Worm (Caenorhabditis elegans): Measurements from ENCODE around the gene rcd-1.

The rcd-1 gene

DNA sequence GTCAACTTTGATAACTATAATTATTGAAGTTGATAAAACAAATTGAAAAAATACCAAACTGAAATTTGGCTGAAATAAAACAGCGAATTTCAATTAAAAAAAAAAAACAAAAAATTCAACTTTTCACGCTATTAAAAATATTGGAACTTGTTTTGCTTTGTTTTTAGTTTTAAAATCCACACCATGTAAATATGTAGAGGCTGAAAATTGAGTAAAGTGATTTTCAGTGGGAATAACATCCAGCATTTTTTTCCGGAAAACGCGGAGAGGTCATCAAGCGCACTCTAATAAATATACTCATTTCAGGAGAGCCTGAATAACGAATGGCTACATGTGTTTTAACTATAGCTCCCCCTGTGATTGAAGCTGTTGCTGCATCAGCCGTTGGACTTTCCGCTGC, at the start of gene rcd-1:
TSS of gene rcd-1 (plus strand) at position 301 of the 400 bp plus-strand sequence.
- TF ChIP-seq lin-11 (tag; optimal IDR thresholded peaks at IDR 0.05) (no peak), sox-2 (GFP tag; IDR thresholded peaks at IDR 0.05) (no peak), ceh-30 (tag; optimal IDR thresholded peaks at IDR 0.05) (no peak), ceh-34 (tag; optimal IDR thresholded peaks at IDR 0.05) (no peak), tbx-2 (tag; optimal IDR thresholded peaks at IDR 0.05) (no peak), gmeb-2 (tag; optimal IDR thresholded peaks at IDR 0.05) (no peak), syd-9 (tag; optimal IDR thresholded peaks at IDR 0.05) (no peak), pqm-1 (tag; optimal IDR thresholded peaks at IDR 0.05) (no peak), che-1 (tag; optimal IDR thresholded peaks at IDR 0.05) (no peak), lim-6 (tag; optimal IDR thresholded peaks at IDR 0.05) (no peak), ets-4 (tag; optimal IDR thresholded peaks at IDR 0.05) (no peak), ceh-18 (tag; optimal IDR thresholded peaks at IDR 0.05) (no peak), hlh-13 (GFP tag; optimal IDR thresholded peaks at IDR 0.05) (no peak), elt-2 (tag; optimal IDR thresholded peaks at IDR 0.05) (no peak), dmd-4 (tag; optimal IDR thresholded peaks at IDR 0.05; ENCODE audit: borderline replicate concordance) (no peak), K02D7.2 (tag; optimal IDR thresholded peaks at IDR 0.05) (no peak), hlh-15 (tag; optimal IDR thresholded peaks at IDR 0.05) (no peak), ceh-9 (tag; optimal IDR thresholded peaks at IDR 0.05) (no peak), unc-42 (tag; optimal IDR thresholded peaks at IDR 0.05) (no peak), ceh-19 (GFP tag; optimal IDR thresholded peaks at IDR 0.05) (no peak)

DNA sequence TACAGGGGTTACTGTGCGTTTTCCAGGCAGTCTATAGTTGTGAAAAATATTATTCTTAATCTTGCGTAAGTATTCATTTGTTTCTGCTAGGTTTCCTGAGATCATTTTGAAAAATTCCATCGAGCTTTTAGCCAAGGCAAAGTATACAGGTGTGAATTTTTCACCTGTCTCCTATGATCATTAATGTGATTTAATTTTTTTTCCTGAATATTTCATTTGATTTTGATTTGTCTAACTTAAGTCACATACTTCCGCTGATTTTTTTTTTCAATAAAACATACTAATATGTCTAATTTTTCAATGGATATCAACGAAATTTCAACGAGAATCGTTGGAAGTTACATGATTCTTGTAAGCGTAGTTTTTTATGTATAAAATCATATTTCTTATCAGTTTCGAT, 48.4 kb upstream of the rcd-1 start, which contains the start of gene srx-108:
TSS of gene srx-108 (plus strand) at position 301 of the 400 bp plus-strand sequence.
- TF ChIP-seq fkh-10 (GFP tag; optimal IDR thresholded peaks at IDR 0.05) (no peak), rnt-1 (tag; optimal IDR thresholded peaks at IDR 0.05) (no peak)

DNA sequence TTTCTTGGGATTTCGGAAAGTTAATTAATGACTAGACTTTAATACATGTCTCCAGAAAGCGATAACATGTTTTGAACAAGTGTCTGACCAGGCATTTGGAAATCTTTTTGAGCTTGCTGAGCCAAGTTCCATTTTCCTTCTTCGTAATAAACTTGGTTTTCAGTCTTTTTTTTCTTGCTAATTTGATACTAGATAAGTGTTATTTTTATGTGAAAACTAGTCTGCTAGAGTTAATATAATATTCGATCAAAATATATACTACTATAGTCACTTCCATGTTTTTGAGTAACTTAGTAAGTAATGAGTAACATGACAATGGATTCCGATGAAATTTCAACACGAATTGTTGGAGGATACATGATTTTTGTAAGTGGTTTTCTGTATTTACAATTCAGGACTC, 44.4 kb upstream of the rcd-1 start, which contains the start of gene srx-110:
TSS of gene srx-110 (plus strand) at position 301 of the 400 bp plus-strand sequence.
- TF ChIP-seq ceh-14 (tag; optimal IDR thresholded peaks at IDR 0.05) (no peak), syd-9 (tag; optimal IDR thresholded peaks at IDR 0.05) (no peak), ceh-24 (tag; optimal IDR thresholded peaks at IDR 0.05) (no peak), dve-1 (tag; optimal IDR thresholded peaks at IDR 0.05) (no peak), tbx-2 (tag; optimal IDR thresholded peaks at IDR 0.05) (no peak), ets-4 (tag; optimal IDR thresholded peaks at IDR 0.05) (no peak), hlh-15 (tag; optimal IDR thresholded peaks at IDR 0.05) (no peak), sox-4 (tag; optimal IDR thresholded peaks at IDR 0.05) (no peak), ceh-30 (tag; optimal IDR thresholded peaks at IDR 0.05) (no peak)

DNA sequence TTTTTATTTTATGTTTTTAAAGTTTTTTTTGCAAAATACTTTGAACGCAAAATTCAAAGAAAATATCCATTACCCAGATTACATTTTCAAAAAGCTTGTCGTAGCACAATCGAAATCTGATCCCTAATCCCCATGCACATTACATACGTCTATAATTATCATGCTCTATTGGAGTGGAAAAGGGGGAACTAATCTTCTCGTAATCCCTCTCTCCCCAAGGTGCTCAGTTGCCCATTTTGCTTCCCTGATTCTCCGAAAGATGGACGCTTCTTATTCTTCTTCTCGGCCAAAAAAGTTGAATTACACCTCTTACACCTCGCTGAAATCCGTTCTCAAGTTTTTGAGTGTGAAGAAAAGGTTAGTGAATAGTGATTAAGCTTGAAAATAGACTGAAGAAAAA, 42.7 kb upstream of the rcd-1 start, which contains the start of gene fbxc-53:
TSS of gene fbxc-53 (plus strand) at position 245 of the 400 bp plus-strand sequence.
- no peak for TF ChIP-seq ceh-18 (tag; optimal IDR thresholded peaks at IDR 0.05)
- TF ChIP-seq pat-9 (tag; optimal IDR thresholded peaks at IDR 0.05) = no peak
- no peak for TF ChIP-seq npax-4 (tag; optimal IDR thresholded peaks at IDR 0.05)
- TF ChIP-seq ceh-19 (GFP tag; optimal IDR thresholded peaks at IDR 0.05) = no peak
- no peak for TF ChIP-seq che-1 (tag; optimal IDR thresholded peaks at IDR 0.05)

DNA sequence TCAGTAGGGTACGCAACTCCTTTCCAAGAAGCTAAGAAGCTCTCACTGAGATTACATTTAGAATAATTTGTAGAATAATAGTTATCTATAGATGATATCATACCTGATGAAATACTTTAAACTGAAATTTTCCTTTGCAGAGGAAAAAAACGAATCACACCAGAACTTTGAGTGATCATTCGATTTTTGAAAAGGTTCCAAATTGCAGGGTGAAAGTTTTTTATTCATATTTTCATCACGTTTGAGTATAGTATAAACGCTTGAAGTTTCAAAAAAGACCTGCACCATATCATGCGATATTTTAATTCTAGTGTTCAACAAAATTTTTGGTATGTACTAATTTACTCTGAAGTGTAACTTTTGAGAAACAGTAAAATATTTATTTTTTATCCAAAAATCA, 39.1 kb upstream of the rcd-1 start, which contains the start of gene srh-100:
TSS of gene srh-100 (minus strand) at position 101 of the 400 bp plus-strand sequence.
- TF ChIP-seq ztf-16 (tag; optimal IDR thresholded peaks at IDR 0.05) (no peak), nfya-1 (tag; optimal IDR thresholded peaks at IDR 0.05) (no peak), tbx-2 (tag; optimal IDR thresholded peaks at IDR 0.05) (no peak), ceh-34 (tag; optimal IDR thresholded peaks at IDR 0.05) (no peak), pax-1 (tag; optimal IDR thresholded peaks at IDR 0.05) (no peak), elt-2 (tag; optimal IDR thresholded peaks at IDR 0.05) (no peak), rnt-1 (tag; optimal IDR thresholded peaks at IDR 0.05) (no peak)

DNA sequence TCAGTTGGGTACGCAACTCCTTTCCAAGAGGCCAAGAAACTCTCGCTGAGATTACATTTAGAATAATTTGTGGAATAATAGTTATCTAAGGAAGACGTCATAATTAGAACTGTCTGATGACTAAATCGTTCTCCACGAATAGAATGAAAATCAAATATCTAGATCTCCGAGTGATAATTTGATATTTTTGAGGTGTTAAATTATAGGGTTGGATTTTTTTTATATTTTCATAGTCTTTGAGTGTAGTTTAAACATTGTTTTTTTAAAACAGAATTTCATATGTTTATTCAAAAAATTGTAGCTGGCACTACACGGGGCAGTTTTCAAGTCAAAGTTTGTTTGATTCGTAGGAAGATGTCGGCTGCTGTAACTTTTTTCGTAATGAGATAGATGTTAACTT, 37.2 kb upstream of the rcd-1 start, which contains the start of gene srh-99:
TSS of gene srh-99 (minus strand) at position 101 of the 400 bp plus-strand sequence.
- TF ChIP-seq ceh-31 (tag; optimal IDR thresholded peaks at IDR 0.05) (no peak), nhr-232 (tag; optimal IDR thresholded peaks at IDR 0.05) (no peak), nhr-11 (tag; optimal IDR thresholded peaks at IDR 0.05) (no peak), ceh-9 (tag; optimal IDR thresholded peaks at IDR 0.05) (no peak), fkh-6 (tag; optimal IDR thresholded peaks at IDR 0.05) (no peak), hlh-8 (tag; optimal IDR thresholded peaks at IDR 0.05) (no peak), K09A11.1 (tag; optimal IDR thresholded peaks at IDR 0.05; ENCODE audit: insufficient read depth) (no peak), hlh-6 (tag; optimal IDR thresholded peaks at IDR 0.05) (no peak), ceh-19 (GFP tag; optimal IDR thresholded peaks at IDR 0.05) (no peak), unc-3 (GFP tag; conservative IDR thresholded peaks at IDR 0.05) (no peak), unc-3 (tag; optimal IDR thresholded peaks at IDR 0.05) (no peak), rnt-1 (tag; optimal IDR thresholded peaks at IDR 0.05) (no peak), elt-4 (tag; optimal IDR thresholded peaks at IDR 0.05) (no peak), pha-2 (tag; optimal IDR thresholded peaks at IDR 0.05) (no peak), pros-1 (tag; optimal IDR thresholded peaks at IDR 0.05) (no peak), sox-4 (tag; optimal IDR thresholded peaks at IDR 0.05) (no peak)
